Worm (Caenorhabditis elegans) whole organism, L4/young adult: ENCODE results near the gene mthf-1.

Source experiments
- dao-5 ChIP-seq: sonication (generic microtip); optimal IDR thresholded peaks from 2 replicates; lab custom pipeline; 2016; ENCODE audit warnings: missing genotype, missing genetic modification characterization, moderate library complexity, missing compliant biosample characterization
- him-1 ChIP-seq: sonication (generic microtip); optimal IDR thresholded peaks from 2 replicates; lab custom pipeline; 2016; ENCODE audit warnings: missing genotype, missing genetic modification reagents, missing genetic modification characterization, missing compliant biosample characterization

DNA sequence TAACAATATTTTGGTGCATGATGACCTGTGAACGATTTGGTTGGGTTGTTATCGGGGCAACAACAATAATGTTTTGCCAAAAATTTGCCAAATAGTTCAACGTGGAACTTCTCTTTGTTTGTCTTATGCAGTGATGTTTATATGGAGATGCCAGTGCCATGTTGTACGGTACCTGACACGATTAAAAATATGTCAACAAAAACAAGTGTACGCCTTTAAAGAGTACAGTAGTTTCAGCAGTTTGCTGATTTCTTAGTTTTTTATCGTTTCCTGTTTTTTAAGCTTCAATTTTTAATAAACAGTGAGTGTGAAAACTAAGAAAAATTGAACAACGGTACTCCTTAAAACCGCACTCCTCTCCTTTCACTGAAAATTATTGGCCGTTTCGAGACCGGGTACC is 650 bp upstream of the mthf-1 start:
- TF ChIP-seq dao-5 (no peak), him-1 (tag; lab: Kevin White, UChicago) (no peak)
